Worm (Caenorhabditis elegans): ENCODE data around the gene fbxa-75.

Gene fbxa-75

DNA sequence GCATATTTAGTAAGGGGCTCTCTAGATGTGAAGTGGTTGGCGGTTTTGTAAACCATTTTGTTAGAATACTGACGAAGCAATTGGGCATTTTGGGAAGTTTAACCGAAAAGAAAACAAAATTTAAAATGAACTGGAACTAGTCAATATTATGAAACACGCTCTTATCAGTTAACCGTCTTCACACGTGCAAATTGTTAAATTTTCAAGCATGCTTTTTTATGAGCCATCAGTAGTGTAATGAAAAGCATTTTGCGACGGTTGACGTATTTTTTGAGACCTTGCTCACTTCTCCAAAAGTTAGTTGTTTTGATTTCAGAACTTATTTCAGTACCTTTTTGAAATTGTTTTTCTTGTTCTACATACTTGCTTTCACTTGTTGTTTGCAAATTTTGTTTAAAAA is 45.8 kb downstream of the fbxa-75 start, which contains the start of gene fbxa-25:
Gene fbxa-25 (minus strand): TSS at position 138 of the 400 bp plus-strand sequence.
- TF ChIP-seq unc-62 (GFP tag; optimal IDR thresholded peaks at IDR 0.05), result no peak

DNA sequence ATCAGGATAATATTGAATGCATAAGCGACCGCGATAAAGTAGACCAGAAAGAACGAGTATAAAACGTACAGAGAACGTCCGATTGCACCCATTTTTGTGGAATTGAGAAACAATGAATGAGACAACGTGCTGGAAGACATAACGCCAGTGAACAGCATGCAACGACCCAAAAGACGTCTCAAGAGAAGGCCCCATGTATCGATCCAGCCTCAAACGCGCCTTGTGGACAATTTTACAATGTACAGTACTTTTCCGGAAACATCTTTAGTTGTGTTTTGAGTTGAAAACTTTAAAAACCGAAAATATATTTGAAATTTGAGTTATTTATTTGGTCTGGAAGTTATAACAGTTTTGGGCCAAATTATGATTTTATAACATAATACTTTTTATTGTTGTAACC is 47.2 kb downstream of the fbxa-75 start, which contains the start of gene Y82E9BL.3:
Gene Y82E9BL.3 (minus strand): TSS at position 101 of the 400 bp plus-strand sequence.
- no peak for TF ChIP-seq unc-62 (GFP tag; optimal IDR thresholded peaks at IDR 0.05)

ce11 chrIII:1354523-1354922 is 51.0 kb downstream of the fbxa-75 start:
- no peak for TF ChIP-seq unc-62 (GFP tag; optimal IDR thresholded peaks at IDR 0.05)
